Worm (Caenorhabditis elegans): Measurements from ENCODE around the gene F17E9.2.
"Not testable (repeated sequence)": the region's sequence is repeated elsewhere in the genome, so short reads cannot be mapped to it uniquely, and the experiment has no call there.

The F17E9.2 gene

ce11 chrIV:8380266-8380850 lies 24.7 kb downstream of the F17E9.2 start:
- TF ChIP-seq unc-62 (GFP tag; optimal IDR thresholded peaks at IDR 0.05), result no peak

ce11 chrIV:8382695-8383094 lies 27.0 kb downstream of the F17E9.2 start, which contains the start of gene D2096.9:
TSS of gene D2096.9 (minus strand) at chrIV:8382795.
- TF ChIP-seq unc-62 (GFP tag; optimal IDR thresholded peaks at IDR 0.05), result no peak

DNA sequence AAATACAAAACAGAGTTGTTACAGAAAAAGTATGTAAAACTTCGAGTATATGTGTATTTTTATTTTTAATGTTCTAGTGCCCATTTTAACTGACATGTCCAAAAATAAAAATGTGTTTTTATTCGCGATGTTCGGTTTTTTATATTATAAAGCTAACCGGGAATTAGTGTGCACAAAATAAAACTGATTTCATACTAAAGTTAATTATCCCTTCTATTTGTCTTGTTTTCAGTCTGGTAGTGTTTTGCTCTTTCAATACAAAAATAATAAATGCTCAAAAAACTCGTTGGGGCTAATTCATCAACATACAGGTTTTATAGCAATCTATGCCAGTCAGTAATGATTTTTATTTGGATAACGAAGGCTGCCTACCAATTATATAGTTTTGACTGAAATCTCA lies 29.0 kb downstream of the F17E9.2 start:
- TF ChIP-seq unc-62 (GFP tag; optimal IDR thresholded peaks at IDR 0.05), result no peak

DNA sequence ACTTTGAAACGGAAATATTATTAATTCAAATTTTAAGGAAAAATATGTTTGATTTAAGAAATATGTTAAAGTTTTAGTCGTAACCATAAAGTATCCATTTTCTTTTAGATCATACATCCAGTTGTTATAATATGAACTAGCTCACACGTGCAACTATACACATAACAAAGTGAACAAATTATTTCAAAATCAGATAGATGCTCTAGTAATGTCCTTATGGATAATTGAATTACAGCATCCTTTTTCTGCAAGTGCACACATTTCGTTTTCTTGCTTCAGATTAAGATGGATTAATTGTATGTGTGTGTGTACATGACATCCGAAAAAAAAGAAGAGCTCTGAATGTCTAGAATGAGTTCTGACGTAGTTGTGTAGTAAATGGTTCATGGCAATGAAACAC lies 30.0 kb downstream of the F17E9.2 start:
- TF ChIP-seq unc-62 (GFP tag; optimal IDR thresholded peaks at IDR 0.05), result no peak

ce11 chrIV:8389139-8389538 lies 33.4 kb downstream of the F17E9.2 start, which contains the start of gene D2096.10:
TSS of gene D2096.10 (minus strand) at chrIV:8389239.
- TF ChIP-seq unc-62 (GFP tag; optimal IDR thresholded peaks at IDR 0.05), result not testable (repeated sequence)

DNA sequence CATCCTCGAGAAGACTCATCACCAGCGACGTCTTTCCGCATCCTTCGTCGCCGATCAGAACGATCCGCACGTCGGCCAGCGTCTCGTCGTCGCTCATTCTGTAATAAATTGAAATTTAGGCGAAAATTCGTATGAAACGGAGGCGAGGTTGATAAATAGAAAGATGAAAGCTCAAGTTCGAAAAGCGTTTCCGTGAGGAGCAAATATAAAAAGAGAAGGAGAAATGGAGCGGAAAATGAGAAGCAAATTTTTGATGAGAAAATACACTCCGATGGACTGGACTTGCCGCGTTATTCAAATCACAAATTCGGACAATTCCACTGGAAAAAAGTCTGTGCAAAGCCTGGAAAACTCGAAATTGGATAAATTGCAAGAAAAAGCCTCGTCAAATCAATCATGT lies 38.4 kb downstream of the F17E9.2 start, which contains the start of gene D2096.11:
TSS of gene D2096.11 (minus strand) at position 101 of the 400 bp plus-strand sequence.
- no peak for TF ChIP-seq unc-62 (GFP tag; optimal IDR thresholded peaks at IDR 0.05)

ce11 chrIV:8396348-8396747 lies 40.7 kb downstream of the F17E9.2 start, which contains the start of gene timm-17B.2:
TSS of gene timm-17B.2 (plus strand) at chrIV:8396648.
- TF ChIP-seq unc-62 (GFP tag; optimal IDR thresholded peaks at IDR 0.05), result no peak

DNA sequence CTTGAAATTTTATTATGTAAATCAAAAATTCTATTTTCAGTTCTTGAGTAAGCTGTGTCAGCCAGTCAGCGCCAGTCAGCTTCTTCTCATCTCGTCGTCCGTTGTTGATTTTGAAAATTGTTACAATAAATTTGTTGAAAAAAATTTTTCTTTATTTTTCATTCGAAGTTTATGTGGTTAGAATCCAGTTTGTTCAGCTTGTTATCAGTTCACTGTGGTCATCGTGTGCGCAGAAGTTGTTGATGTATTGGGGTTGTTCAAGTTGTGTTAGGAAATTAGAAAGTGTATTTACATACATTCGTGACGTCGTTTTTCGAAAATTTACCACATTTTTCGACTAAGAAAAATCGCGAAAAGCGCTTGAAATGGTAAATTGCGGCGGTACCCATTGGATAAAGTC lies 42.1 kb downstream of the F17E9.2 start:
- TF ChIP-seq unc-62 (GFP tag; optimal IDR thresholded peaks at IDR 0.05), result no peak
